Worm (Caenorhabditis elegans) whole organism, mixed stage, embryonic: ENCODE data around the gene R08F11.1.

ENCODE experiments used
- blmp-1 ChIP-seq: fragments of 150-350 bp; optimal IDR thresholded peaks from 2 replicates; lab custom pipeline; 2014; ENCODE audit warnings: missing biosample characterization, missing genetic modification characterization
- cnd-1 ChIP-seq: fragments of 200-800 bp; sonication (Bioruptor generic); optimal IDR thresholded peaks from 2 replicates; lab custom pipeline; 2018; ENCODE audit warnings: mild to moderate bottlenecking, missing genetic modification characterization, missing compliant biosample characterization
- elt-1 ChIP-seq: sonication (generic microtip); optimal IDR thresholded peaks from 2 replicates; lab custom pipeline; 2017; ENCODE audit warnings: missing genetic modification characterization, mild to moderate bottlenecking, missing compliant biosample characterization, antibody characterized with exemption, moderate library complexity, borderline replicate concordance; ENCODE audit not compliant: insufficient read depth
- elt-3 ChIP-seq: fragments of 150-350 bp; optimal IDR thresholded peaks from 2 replicates; lab custom pipeline; 2014; ENCODE audit warnings: missing biosample characterization, missing genetic modification characterization
- lin-13 ChIP-seq: fragments of 150-350 bp; optimal IDR thresholded peaks from 2 replicates; lab custom pipeline; 2014; ENCODE audit warnings: missing biosample characterization, missing genetic modification characterization
- lsy-2 ChIP-seq: fragments of 150-350 bp; optimal IDR thresholded peaks from 2 replicates; lab custom pipeline; 2014; ENCODE audit warnings: missing biosample characterization, missing genetic modification characterization
- nhr-12 ChIP-seq: fragments of 150-350 bp; optimal IDR thresholded peaks from 2 replicates; lab custom pipeline; 2014; ENCODE audit warnings: missing biosample characterization, missing genetic modification characterization
- nhr-237 ChIP-seq: fragments of 150-350 bp; optimal IDR thresholded peaks from 2 replicates; lab custom pipeline; 2014; ENCODE audit warnings: missing biosample characterization, missing genetic modification characterization
- nhr-28 ChIP-seq: fragments of 150-350 bp; optimal IDR thresholded peaks from 2 replicates; lab custom pipeline; 2014; ENCODE audit warnings: missing biosample characterization, missing genetic modification characterization
- nhr-76 ChIP-seq: sonication (generic microtip); optimal IDR thresholded peaks from 2 replicates; lab custom pipeline; 2017; ENCODE audit warnings: missing biosample characterization, missing genetic modification characterization
- pha-4 ChIP-seq: fragments of 150-350 bp; optimal IDR thresholded peaks from 2 replicates; lab custom pipeline; 2018; ENCODE audit warnings: missing biosample characterization, missing genetic modification reagents, missing genetic modification characterization

DNA sequence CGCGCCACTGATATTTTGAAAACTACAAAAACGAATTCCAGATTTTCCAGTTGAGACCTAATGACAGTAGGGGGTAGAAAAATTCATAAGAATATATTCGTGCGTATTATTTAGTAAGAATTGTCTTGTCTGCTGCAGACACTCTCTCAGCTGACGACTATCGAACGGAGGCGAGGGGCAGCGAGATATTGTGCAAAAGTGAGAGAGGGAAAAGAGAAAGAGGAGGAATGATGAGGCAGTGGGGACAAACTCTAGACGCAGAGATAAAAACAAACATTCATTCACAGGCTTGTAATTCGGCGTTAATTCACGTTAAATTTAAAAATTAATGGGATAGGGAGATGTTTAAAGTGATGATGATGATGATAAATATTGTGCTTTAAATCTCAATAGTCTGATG lies 27.1 kb downstream of the R08F11.1 start, which contains the start of gene gid-7:
- TF ChIP-seq elt-3 (tag; lab: Kevin White, UChicago) (no peak), lin-13 (tag; lab: Kevin White, UChicago) (no peak), cnd-1 (no peak), nhr-28 (tag; lab: Kevin White, UChicago) (no peak), nhr-12 (tag; lab: Kevin White, UChicago) (no peak), nhr-237 (tag; lab: Kevin White, UChicago) (no peak), blmp-1 (tag; lab: Kevin White, UChicago) (no peak), nhr-76 (tag; lab: Kevin White, UChicago) (no peak), elt-1 (tag; lab: Kevin White, UChicago) (no peak), lsy-2 (tag; lab: Kevin White, UChicago) (no peak), pha-4 (tag; lab: Kevin White, UChicago) (no peak)
